Worm (Caenorhabditis elegans): ENCODE results near the gene dsl-1.

DNA sequence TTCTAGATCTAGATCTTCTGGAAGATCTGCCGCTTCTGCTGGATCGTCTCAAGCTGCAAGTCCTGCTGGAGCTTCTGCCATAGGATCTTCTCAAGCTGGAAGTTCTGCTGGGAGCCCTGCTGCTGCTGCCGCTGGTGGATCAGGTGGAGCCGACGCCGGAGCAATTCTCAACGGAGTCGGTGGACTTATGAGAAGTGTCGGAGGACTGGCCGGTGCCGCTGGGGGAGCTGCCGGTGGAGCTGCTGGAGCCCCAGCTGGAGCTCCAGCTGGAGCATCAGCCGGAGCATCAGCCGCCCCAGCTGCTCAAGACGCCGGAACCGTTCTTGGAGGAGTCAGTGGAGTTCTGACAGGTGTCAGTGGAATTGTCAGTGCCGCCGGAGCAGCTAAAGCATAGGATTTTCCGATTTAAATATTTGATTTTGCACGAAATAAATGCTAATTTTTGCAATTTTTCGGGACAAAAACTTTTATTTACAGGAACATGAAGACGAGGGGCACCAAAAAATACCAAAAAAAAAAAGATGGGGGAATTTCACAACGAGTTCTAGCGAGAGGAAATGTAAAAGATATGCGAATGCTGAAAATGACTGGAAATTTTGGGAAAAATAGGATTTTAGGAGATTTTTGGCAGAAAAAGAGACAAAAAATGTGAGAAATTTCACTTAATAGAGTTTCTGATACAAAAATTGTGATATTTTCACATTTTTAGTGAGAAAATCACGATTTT lies 24.7 kb upstream of the dsl-1 start:
- TF ChIP-seq ceh-39 (tag; optimal IDR thresholded peaks at IDR 0.05): no peak
- TF ChIP-seq nhr-76 (tag; optimal IDR thresholded peaks at IDR 0.05): no peak
- no peak for TF ChIP-seq sem-2 (GFP tag; optimal IDR thresholded peaks at IDR 0.05)
- no peak for TF ChIP-seq unc-62 (GFP tag; optimal IDR thresholded peaks at IDR 0.05)
- no peak for TF ChIP-seq M03D4.4 (tag; optimal IDR thresholded peaks at IDR 0.05)
- no peak for TF ChIP-seq nhr-28 (tag; optimal IDR thresholded peaks at IDR 0.05)
- TF ChIP-seq flh-1 (GFP tag; optimal IDR thresholded peaks at IDR 0.05): no peak
- no peak for TF ChIP-seq snpc-4 (tag; optimal IDR thresholded peaks at IDR 0.05)
- TF ChIP-seq mep-1 (tag; optimal IDR thresholded peaks at IDR 0.05): no peak
- no peak for TF ChIP-seq zip-8 (tag; optimal IDR thresholded peaks at IDR 0.05)
- TF ChIP-seq nhr-12 (tag; optimal IDR thresholded peaks at IDR 0.05): no peak

All from whole organism, mixed stage, embryonic.